Worm (Caenorhabditis elegans) whole organism, young adult: ENCODE measurements around the gene bgnt-1.2.

ENCODE experiments used
- B0019.2 ChIP-seq: fragments of 200-800 bp; sonication (Bioruptor generic); conservative IDR thresholded peaks from 2 replicates; pipeline ENCODE4 v1.3.6; 2022; ENCODE audit warnings: missing genetic modification reagents, missing genetic modification characterization, missing compliant biosample characterization
- F22D6.2 ChIP-seq: sonication (generic microtip); optimal IDR thresholded peaks from 2 replicates; lab custom pipeline; 2016; ENCODE audit warnings: mild to moderate bottlenecking, missing genetic modification characterization, missing compliant biosample characterization
- F39B2.1 ChIP-seq: fragments of 200-800 bp; sonication (Bioruptor generic); IDR thresholded peaks from 2 replicates; pipeline ENCODE4 v1.3.6; 2022; ENCODE audit warnings: missing genetic modification reagents, missing genetic modification characterization, missing compliant biosample characterization
- K11D2.4 ChIP-seq: fragments of 200-800 bp; sonication (Bioruptor generic); IDR thresholded peaks from 2 replicates; pipeline ENCODE4 v1.3.6; 2022; ENCODE audit warnings: missing genetic modification reagents, missing genetic modification characterization, missing compliant biosample characterization
- Y53F4B.3 ChIP-seq: fragments of 200-800 bp; sonication (Bioruptor generic); IDR thresholded peaks from 2 replicates; pipeline ENCODE4 v1.3.6; 2022; ENCODE audit warnings: missing genetic modification reagents, missing genetic modification characterization, missing compliant biosample characterization
- Y53G8AR.9 ChIP-seq: fragments of 200-800 bp; sonication (Bioruptor generic); conservative IDR thresholded peaks from 2 replicates; pipeline ENCODE4 v1.3.6; 2022; ENCODE audit warnings: missing genetic modification reagents, missing genetic modification characterization, missing compliant biosample characterization
- ama-1 ChIP-seq, 3 experiments: fragments of 150-350 bp in 1 of 3; sonication (generic microtip) in 2 of 3; optimal IDR thresholded peaks; 2 replicates each; lab custom pipeline; 2014 to 2018; ENCODE audit warnings: missing biosample characterization in 2 of 3, missing genetic modification characterization in 2 of 3, missing genetic modification reagents in 2 of 3
- aptf-2 ChIP-seq: fragments of 200-800 bp; sonication (Bioruptor generic); conservative IDR thresholded peaks from 2 replicates; pipeline ENCODE4 v1.3.6; 2022; ENCODE audit warnings: missing genetic modification reagents, missing genetic modification characterization, missing compliant biosample characterization
- aptf-3 ChIP-seq: fragments of 200-800 bp; sonication (Bioruptor generic); IDR thresholded peaks from 2 replicates; pipeline ENCODE4 v1.3.6; 2022; ENCODE audit warnings: missing genetic modification characterization, missing compliant biosample characterization
- attf-5 ChIP-seq: fragments of 200-800 bp; sonication (Bioruptor generic); optimal IDR thresholded peaks from 2 replicates; lab custom pipeline; 2018; ENCODE audit warnings: mild to moderate bottlenecking, missing genetic modification characterization, missing compliant biosample characterization
- attf-6 ChIP-seq: fragments of 200-800 bp; sonication (Bioruptor generic); IDR thresholded peaks from 2 replicates; pipeline ENCODE4 v1.3.6; 2022; ENCODE audit warnings: missing genetic modification reagents, missing genetic modification characterization, missing compliant biosample characterization
- bed-1 ChIP-seq: fragments of 200-800 bp; sonication (Bioruptor generic); IDR thresholded peaks from 2 replicates; pipeline ENCODE4 v1.3.6; 2022; ENCODE audit warnings: missing genetic modification reagents, missing genetic modification characterization, missing compliant biosample characterization
- bed-2 ChIP-seq: fragments of 200-800 bp; sonication (Bioruptor generic); IDR thresholded peaks from 2 replicates; pipeline ENCODE4 v1.3.6; 2022; ENCODE audit warnings: missing genetic modification reagents, missing genetic modification characterization, missing compliant biosample characterization
- ccch-3 ChIP-seq: fragments of 200-800 bp; sonication (Bioruptor generic); optimal IDR thresholded peaks from 2 replicates; lab custom pipeline; 2018; ENCODE audit warnings: mild to moderate bottlenecking, missing genetic modification characterization, missing compliant biosample characterization
- cebp-1 ChIP-seq, 2 experiments: fragments of 200-800 bp in 1 of 2; sonication (Bioruptor generic) in 1 of 2; sonication (generic microtip) in 1 of 2; IDR thresholded peaks in 1 of 2; optimal IDR thresholded peaks in 1 of 2; 2 replicates each; pipeline versions ENCODE4 v1.3.6 to Lab custom; 2017 to 2022; ENCODE audit warnings: missing compliant biosample characterization in 2 of 2, missing genetic modification characterization in 2 of 2, mild to moderate bottlenecking in 1 of 2, missing genetic modification reagents in 1 of 2, moderate library complexity in 1 of 2
- ceh-100 ChIP-seq: fragments of 200-800 bp; sonication (Bioruptor generic); IDR thresholded peaks from 2 replicates; pipeline ENCODE4 v1.3.6; 2022; ENCODE audit warnings: missing genetic modification reagents, missing genetic modification characterization, missing compliant biosample characterization
- ceh-58 ChIP-seq: fragments of 200-800 bp; sonication (Bioruptor generic); IDR thresholded peaks from 2 replicates; pipeline ENCODE4 v1.3.6; 2022; ENCODE audit warnings: missing genetic modification characterization, missing compliant biosample characterization
- ceh-79 ChIP-seq: sonication (generic microtip); optimal IDR thresholded peaks from 2 replicates; lab custom pipeline; 2017; ENCODE audit warnings: mild to moderate bottlenecking, missing genetic modification characterization, missing compliant biosample characterization
- dpl-1 ChIP-seq: fragments of 150-350 bp; optimal IDR thresholded peaks from 2 replicates; lab custom pipeline; 2014; ENCODE audit warnings: missing biosample characterization, missing genetic modification reagents, missing genetic modification characterization
- egl-44 ChIP-seq: fragments of 200-800 bp; sonication (Bioruptor generic); IDR thresholded peaks from 2 replicates; pipeline ENCODE4 v1.3.6; 2022; ENCODE audit warnings: missing genetic modification reagents, missing genetic modification characterization, missing compliant biosample characterization
- ets-4 ChIP-seq: fragments of 200-800 bp; sonication (Bioruptor generic); optimal IDR thresholded peaks from 2 replicates; lab custom pipeline; 2018; ENCODE audit warnings: mild to moderate bottlenecking, missing genetic modification characterization, missing compliant biosample characterization
- hlh-26 ChIP-seq: fragments of 200-800 bp; sonication (Bioruptor generic); conservative IDR thresholded peaks from 2 replicates; pipeline ENCODE4 v1.3.6; 2022; ENCODE audit warnings: missing genetic modification reagents, missing genetic modification characterization, missing compliant biosample characterization
- hmg-20 ChIP-seq: fragments of 200-800 bp; sonication (Bioruptor generic); IDR thresholded peaks from 2 replicates; pipeline ENCODE4 v1.3.6; 2022; ENCODE audit warnings: missing genetic modification reagents, missing genetic modification characterization, missing compliant biosample characterization
- madf-10 ChIP-seq: sonication (generic microtip); optimal IDR thresholded peaks from 2 replicates; lab custom pipeline; 2016; ENCODE audit warnings: mild to moderate bottlenecking, missing genetic modification characterization, missing compliant biosample characterization
- madf-3 ChIP-seq: fragments of 200-800 bp; sonication (Bioruptor generic); IDR thresholded peaks from 2 replicates; pipeline ENCODE4 v1.3.6; 2022; ENCODE audit warnings: missing genetic modification reagents, missing genetic modification characterization, missing compliant biosample characterization
- mes-4 ChIP-seq: sonication (generic microtip); optimal IDR thresholded peaks from 2 replicates; lab custom pipeline; 2016; ENCODE audit warnings: missing genotype, missing genetic modification characterization, missing compliant biosample characterization
- nfyb-1 ChIP-seq: fragments of 200-800 bp; sonication (Bioruptor generic); IDR thresholded peaks from 2 replicates; pipeline ENCODE4 v1.3.6; 2022; ENCODE audit warnings: missing genetic modification reagents, missing genetic modification characterization, missing compliant biosample characterization
- pbrm-1 ChIP-seq: fragments of 200-800 bp; sonication (Bioruptor generic); IDR thresholded peaks from 2 replicates; pipeline ENCODE4 v1.3.6; 2022; ENCODE audit warnings: missing genetic modification reagents, missing genetic modification characterization, missing compliant biosample characterization
- rec-8 ChIP-seq, 2 experiments: sonication (generic microtip); optimal IDR thresholded peaks; 2 replicates each; lab custom pipeline; 2016; ENCODE audit warnings: mild to moderate bottlenecking in 2 of 2, missing genetic modification characterization in 2 of 2, missing genetic modification reagents in 2 of 2, missing genotype in 2 of 2, missing biosample characterization in 1 of 2, missing compliant biosample characterization in 1 of 2, moderate library complexity in 1 of 2
- repo-1 ChIP-seq: sonication (generic microtip); optimal IDR thresholded peaks from 2 replicates; lab custom pipeline; 2017; ENCODE audit warnings: mild to moderate bottlenecking, missing genetic modification characterization, missing compliant biosample characterization
- sea-2 ChIP-seq: fragments of 200-800 bp; sonication (Bioruptor generic); IDR thresholded peaks from 2 replicates; pipeline ENCODE4 v1.3.6; 2022; ENCODE audit warnings: missing genetic modification characterization, missing compliant biosample characterization
- tbp1 ChIP-seq: fragments of 200-800 bp; sonication (Bioruptor generic); optimal IDR thresholded peaks from 2 replicates; lab custom pipeline; 2018; ENCODE audit warnings: mild to moderate bottlenecking, missing genetic modification characterization, missing compliant biosample characterization
- tlf-1 ChIP-seq: fragments of 200-800 bp; sonication (Bioruptor generic); optimal IDR thresholded peaks from 2 replicates; lab custom pipeline; 2018; ENCODE audit warnings: mild to moderate bottlenecking, missing genetic modification characterization, missing compliant biosample characterization
- ztf-22 ChIP-seq: fragments of 200-800 bp; sonication (Bioruptor generic); optimal IDR thresholded peaks from 2 replicates; lab custom pipeline; 2018; ENCODE audit warnings: mild to moderate bottlenecking, missing genetic modification characterization, moderate library complexity, missing compliant biosample characterization
- ztf-6 ChIP-seq: fragments of 200-800 bp; sonication (Bioruptor generic); IDR thresholded peaks from 2 replicates; pipeline ENCODE4 v1.3.6; 2022; ENCODE audit warnings: missing genetic modification reagents, missing genetic modification characterization, missing compliant biosample characterization

Gene bgnt-1.2

DNA sequence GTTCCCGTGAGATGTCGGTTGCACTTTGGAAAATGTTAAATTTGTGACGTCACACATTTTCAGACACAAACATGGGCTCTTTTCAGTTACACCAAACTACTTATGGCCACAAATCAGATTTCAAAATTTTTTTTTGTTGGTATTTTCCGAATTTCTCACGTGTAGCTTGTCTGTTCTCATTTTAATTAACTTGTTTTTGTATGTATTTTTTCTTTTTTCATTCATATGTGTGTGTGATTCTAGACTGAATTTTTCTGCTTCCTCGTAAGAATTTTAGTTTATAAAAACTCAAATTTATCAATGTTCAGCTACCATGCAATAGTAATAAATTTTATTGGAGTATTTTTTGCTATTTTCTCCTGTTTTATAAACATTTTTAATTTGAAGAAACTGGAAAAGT, 38.4 kb upstream of the bgnt-1.2 start, which contains the start of gene srbc-22:
Gene srbc-22, plus strand, starts transcription at position 301 of the 400 bp plus-strand sequence.
- TF ChIP-seq attf-5 (GFP tag; lab: Kevin White, UChicago), result no peak
- no peak for TF ChIP-seq sea-2 (GFP tag; lab: Robert Waterston, UW)
- TF ChIP-seq hlh-26 (GFP tag; lab: Robert Waterston, UW), result no peak

DNA sequence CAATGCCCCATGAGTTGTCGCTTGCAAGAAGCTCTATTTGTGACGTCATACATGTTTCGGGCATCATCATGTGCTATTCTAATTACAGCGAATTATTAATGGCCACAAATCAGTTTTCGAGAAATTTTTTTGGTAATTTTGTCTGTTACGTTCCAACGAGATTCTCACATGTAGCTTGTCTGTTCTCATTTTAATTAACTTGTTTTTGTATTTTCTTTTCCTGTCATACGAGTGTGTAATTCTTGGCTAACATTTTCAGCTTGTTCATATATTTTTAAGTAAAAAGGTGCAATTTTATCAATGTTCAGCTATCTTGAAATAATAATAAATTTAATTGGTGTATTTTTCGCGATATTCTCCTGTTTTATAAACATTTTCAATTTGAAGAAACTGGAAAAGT, 36.8 kb upstream of the bgnt-1.2 start, which contains the start of gene srbc-21:
Gene srbc-21, plus strand, starts transcription at position 301 of the 400 bp plus-strand sequence.
- no peak for TF ChIP-seq bed-1 (GFP tag; lab: Robert Waterston, UW)
- TF ChIP-seq ama-1 (optimal IDR thresholded peaks at IDR 0.05; lab: Kevin White, UChicago), result no peak
- TF ChIP-seq ama-1 (GFP tag; optimal IDR thresholded peaks at IDR 0.05; lab: Kevin White, UChicago), result no peak
- no peak for TF ChIP-seq ztf-6 (GFP tag; lab: Robert Waterston, UW)
- no peak for TF ChIP-seq madf-10
- no peak for TF ChIP-seq aptf-3 (GFP tag; lab: Robert Waterston, UW)
- no peak for TF ChIP-seq Y53F4B.3 (GFP tag; lab: Robert Waterston, UW)
- no peak for TF ChIP-seq ceh-79
- no peak for TF ChIP-seq bed-2 (GFP tag; lab: Robert Waterston, UW)
- no peak for TF ChIP-seq hmg-20 (GFP tag; lab: Robert Waterston, UW)
- no peak for TF ChIP-seq ets-4 (GFP tag; lab: Kevin White, UChicago)
- no peak for TF ChIP-seq ceh-100 (GFP tag; lab: Robert Waterston, UW)
- TF ChIP-seq tlf-1 (GFP tag; lab: Kevin White, UChicago), result no peak
- TF ChIP-seq ztf-22 (GFP tag; lab: Kevin White, UChicago), result no peak
- TF ChIP-seq madf-3 (GFP tag; lab: Robert Waterston, UW), result no peak
- TF ChIP-seq K11D2.4 (GFP tag; lab: Robert Waterston, UW), result no peak
- no peak for TF ChIP-seq ccch-3 (GFP tag; lab: Kevin White, UChicago)
- no peak for TF ChIP-seq attf-6

DNA sequence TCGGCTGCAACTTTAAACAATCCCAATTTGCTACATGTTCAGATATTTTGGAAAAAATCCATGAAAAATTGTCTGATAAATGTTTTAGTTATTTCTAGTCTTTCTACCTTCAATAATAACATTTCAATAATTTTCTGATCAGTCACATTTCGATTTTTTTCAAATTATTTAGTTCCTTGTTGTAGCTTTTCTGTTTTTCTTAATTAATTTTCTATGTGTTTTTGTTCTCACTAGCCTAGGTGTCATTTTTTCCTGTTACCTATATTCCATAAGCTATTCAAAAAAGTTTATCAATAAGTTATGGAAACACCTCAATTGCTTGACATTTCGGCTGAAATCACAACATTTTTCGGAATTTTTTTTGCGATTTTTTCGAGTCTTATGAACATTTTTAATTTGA, 34.8 kb upstream of the bgnt-1.2 start, which contains the start of gene srbc-23:
Gene srbc-23, plus strand, starts transcription at position 301 of the 400 bp plus-strand sequence.
- TF ChIP-seq dpl-1 (GFP tag; lab: Kevin White, UChicago) (no peak), F39B2.1 (no peak), madf-10 (no peak), aptf-2 (GFP tag; lab: Robert Waterston, UW) (no peak), F22D6.2 (tag; lab: Kevin White, UChicago) (no peak), rec-8 (tag; optimal IDR thresholded peaks at IDR 0.05; lab: Kevin White, UChicago) (no peak)

DNA sequence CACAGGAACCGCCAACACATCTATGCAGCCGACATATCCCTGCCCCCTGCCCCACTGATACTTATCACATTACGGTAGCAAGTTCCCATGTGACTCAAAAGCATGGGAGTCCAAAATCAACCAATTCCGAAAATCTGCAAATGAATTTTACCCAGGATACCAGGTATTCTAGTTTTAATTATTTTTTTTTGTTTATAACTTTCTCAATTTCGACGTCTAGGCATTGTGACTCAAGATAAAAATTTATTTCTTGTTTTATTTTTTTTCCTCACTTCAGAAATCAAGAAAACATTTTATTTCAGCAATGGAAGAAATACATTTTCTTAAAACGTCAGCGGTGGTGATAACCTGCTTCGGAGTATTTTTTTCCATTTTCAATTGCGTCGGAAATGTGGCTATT, 33.0 kb upstream of the bgnt-1.2 start, which contains the start of gene srbc-24:
Gene srbc-24, plus strand, starts transcription at position 301 of the 400 bp plus-strand sequence.
- TF ChIP-seq B0019.2 (GFP tag; lab: Robert Waterston, UW) (no peak), cebp-1 (GFP tag; IDR thresholded peaks at IDR 0.05; lab: Robert Waterston, UW) (no peak), cebp-1 (tag; optimal IDR thresholded peaks at IDR 0.05; lab: Kevin White, UChicago) (no peak), Y53G8AR.9 (GFP tag; lab: Robert Waterston, UW) (no peak), ets-4 (GFP tag; lab: Kevin White, UChicago) (no peak), ceh-58 (GFP tag; lab: Robert Waterston, UW) (no peak), egl-44 (no peak), pbrm-1 (no peak), Y53F4B.3 (GFP tag; lab: Robert Waterston, UW) (no peak), ceh-100 (GFP tag; lab: Robert Waterston, UW) (no peak), repo-1 (no peak), tbp1 (GFP tag; lab: Kevin White, UChicago) (no peak), mes-4 (tag; lab: Kevin White, UChicago) (no peak), nfyb-1 (GFP tag; lab: Robert Waterston, UW) (no peak), madf-3 (GFP tag; lab: Robert Waterston, UW) (no peak)
